Worm (Caenorhabditis elegans) whole organism, midembryonic: Measurements from ENCODE around the gene T21E8.7.

Experiments
- T22C8.4 ChIP-seq: fragments of 200-800 bp; sonication (Bioruptor generic); IDR thresholded peaks from 2 replicates; pipeline ENCODE4 v1.3.6; 2022; ENCODE audit warnings: missing genetic modification characterization, missing compliant biosample characterization
- cog-1 ChIP-seq: sonication (generic microtip); optimal IDR thresholded peaks from 2 replicates; lab custom pipeline; 2016; ENCODE audit warnings: missing genetic modification characterization, missing compliant biosample characterization
- flt-1 ChIP-seq: fragments of 200-800 bp; sonication (Bioruptor generic); IDR thresholded peaks from 2 replicates; pipeline ENCODE4 v1.3.6; 2022; ENCODE audit warnings: missing genetic modification characterization, missing compliant biosample characterization
- klf-2 ChIP-seq: fragments of 200-800 bp; sonication (Bioruptor generic); conservative IDR thresholded peaks from 2 replicates; pipeline ENCODE4 v1.3.6; 2022; ENCODE audit warnings: missing genetic modification reagents, missing genetic modification characterization, missing compliant biosample characterization
- med-1 ChIP-seq: sonication (generic microtip); optimal IDR thresholded peaks from 2 replicates; lab custom pipeline; 2017; ENCODE audit warnings: missing genetic modification characterization, mild to moderate bottlenecking, missing compliant biosample characterization, antibody characterized with exemption, missing genetic modification reagents; ENCODE audit not compliant: insufficient read depth
- ref-1 ChIP-seq: fragments of 200-800 bp; sonication (Bioruptor generic); conservative IDR thresholded peaks from 2 replicates; pipeline ENCODE4 v1.3.6; 2022; ENCODE audit warnings: missing genetic modification reagents, missing genetic modification characterization, missing compliant biosample characterization
- tab-1 ChIP-seq: fragments of 200-800 bp; sonication (Bioruptor generic); IDR thresholded peaks from 2 replicates; pipeline ENCODE4 v1.3.6; 2022; ENCODE audit warnings: missing genetic modification characterization, missing compliant biosample characterization
- ztf-23 ChIP-seq: fragments of 200-800 bp; sonication (Bioruptor generic); IDR thresholded peaks from 2 replicates; pipeline ENCODE4 v1.3.6; 2022; ENCODE audit warnings: missing genetic modification reagents, missing genetic modification characterization, missing compliant biosample characterization
- ztf-29 ChIP-seq: fragments of 200-800 bp; sonication (Bioruptor generic); IDR thresholded peaks from 2 replicates; pipeline ENCODE4 v1.3.6; 2022; ENCODE audit warnings: missing genetic modification reagents, missing genetic modification characterization, missing compliant biosample characterization

T21E8.7 gene

ce11 chrX:10859211-10859610 is 24.1 kb upstream of the T21E8.7 start, which contains the start of gene pgp-5:
Gene pgp-5, minus strand, starts transcription at chrX:10859297.
- TF ChIP-seq ztf-29 (GFP tag; lab: Robert Waterston, UW): no peak
- TF ChIP-seq T22C8.4 (GFP tag; lab: Robert Waterston, UW): no peak
- no peak for TF ChIP-seq ref-1 (GFP tag; lab: Robert Waterston, UW)
- no peak for TF ChIP-seq flt-1 (GFP tag; lab: Robert Waterston, UW)
- TF ChIP-seq med-1 (GFP tag; lab: Kevin White, UChicago): no peak
- no peak for TF ChIP-seq klf-2 (GFP tag; lab: Robert Waterston, UW)
- TF ChIP-seq ztf-23 (GFP tag; lab: Robert Waterston, UW): no peak
- no peak for TF ChIP-seq cog-1
- no peak for TF ChIP-seq tab-1 (GFP tag; lab: Robert Waterston, UW)

- TF ChIP-seq cog-1 (no peak), klf-2 (GFP tag; lab: Robert Waterston, UW) (no peak), ref-1 (GFP tag; lab: Robert Waterston, UW) (no peak), med-1 (GFP tag; lab: Kevin White, UChicago) (no peak), ztf-29 (GFP tag; lab: Robert Waterston, UW) (no peak), tab-1 (GFP tag; lab: Robert Waterston, UW) (no peak), ztf-23 (GFP tag; lab: Robert Waterston, UW) (no peak), T22C8.4 (GFP tag; lab: Robert Waterston, UW) (no peak), flt-1 (GFP tag; lab: Robert Waterston, UW) (no peak)
These were observed 23.7 kb upstream of the T21E8.7 start for ce11 chrX:10859622-10860021.

- TF ChIP-seq klf-2 (GFP tag; lab: Robert Waterston, UW) (no peak), T22C8.4 (GFP tag; lab: Robert Waterston, UW) (no peak), ztf-29 (GFP tag; lab: Robert Waterston, UW) (no peak), tab-1 (GFP tag; lab: Robert Waterston, UW) (no peak), ztf-23 (GFP tag; lab: Robert Waterston, UW) (no peak), med-1 (GFP tag; lab: Kevin White, UChicago) (no peak), cog-1 (no peak), ref-1 (GFP tag; lab: Robert Waterston, UW) (no peak), flt-1 (GFP tag; lab: Robert Waterston, UW) (no peak)
These were observed 21.6 kb upstream of the T21E8.7 start for ce11 chrX:10861673-10862072.

- TF ChIP-seq ztf-29 (GFP tag; lab: Robert Waterston, UW): no peak
- TF ChIP-seq med-1 (GFP tag; lab: Kevin White, UChicago): no peak
- TF ChIP-seq T22C8.4 (GFP tag; lab: Robert Waterston, UW): no peak
These were observed 20.7 kb upstream of the T21E8.7 start for ce11 chrX:10862582-10862981.

- TF ChIP-seq ztf-23 (GFP tag; lab: Robert Waterston, UW) (no peak), klf-2 (GFP tag; lab: Robert Waterston, UW) (no peak), flt-1 (GFP tag; lab: Robert Waterston, UW) (no peak), ztf-29 (GFP tag; lab: Robert Waterston, UW) (no peak), cog-1 (no peak), ref-1 (GFP tag; lab: Robert Waterston, UW) (no peak), T22C8.4 (GFP tag; lab: Robert Waterston, UW) (no peak), tab-1 (GFP tag; lab: Robert Waterston, UW) (no peak), med-1 (GFP tag; lab: Kevin White, UChicago) (no peak)
These were observed 19.0 kb upstream of the T21E8.7 start, which contains the start of gene pgp-8 for ce11 chrX:10864322-10864721. Gene pgp-8, minus strand, starts transcription at chrX:10864422.

- TF ChIP-seq cog-1 (no peak), ref-1 (GFP tag; lab: Robert Waterston, UW) (no peak), med-1 (GFP tag; lab: Kevin White, UChicago) (no peak), flt-1 (GFP tag; lab: Robert Waterston, UW) (no peak), ztf-23 (GFP tag; lab: Robert Waterston, UW) (no peak), tab-1 (GFP tag; lab: Robert Waterston, UW) (no peak), klf-2 (GFP tag; lab: Robert Waterston, UW) (no peak), T22C8.4 (GFP tag; lab: Robert Waterston, UW) (no peak)
These were observed 13.2 kb upstream of the T21E8.7 start, which contains the start of gene pgp-7 for ce11 chrX:10870137-10870536. Gene pgp-7, minus strand, starts transcription at chrX:10870237.

- TF ChIP-seq klf-2 (GFP tag; lab: Robert Waterston, UW) (no peak), ztf-23 (GFP tag; lab: Robert Waterston, UW) (no peak), ref-1 (GFP tag; lab: Robert Waterston, UW) (no peak), cog-1 (no peak), ztf-29 (GFP tag; lab: Robert Waterston, UW) (no peak)
These were observed 6.1 kb upstream of the T21E8.7 start, which contains the start of gene pgp-6 for ce11 chrX:10877138-10877743. Gene pgp-6, minus strand, starts transcription at chrX:10877425.

ce11 chrX:10880509-10880908 is 2.8 kb upstream of the T21E8.7 start, which contains the start of gene T21E8.4:
Gene T21E8.4, plus strand, starts transcription at chrX:10880809.
- TF ChIP-seq klf-2 (GFP tag; lab: Robert Waterston, UW) (no peak), ztf-23 (GFP tag; lab: Robert Waterston, UW) (no peak)

ce11 chrX:10881984-10882383 is 1.3 kb upstream of the T21E8.7 start, which contains the start of gene T21E8.6:
Gene T21E8.6, plus strand, starts transcription at chrX:10882284.
- TF ChIP-seq ztf-29 (GFP tag; lab: Robert Waterston, UW) (no peak), tab-1 (GFP tag; lab: Robert Waterston, UW) (no peak), cog-1 (no peak), flt-1 (GFP tag; lab: Robert Waterston, UW) (no peak), T22C8.4 (GFP tag; lab: Robert Waterston, UW) (no peak), klf-2 (GFP tag; lab: Robert Waterston, UW) (no peak), ztf-23 (GFP tag; lab: Robert Waterston, UW) (no peak), med-1 (GFP tag; lab: Kevin White, UChicago) (no peak), ref-1 (GFP tag; lab: Robert Waterston, UW) (no peak)
